Fruit fly (Drosophila melanogaster) whole organism, embryonic: ENCODE measurements around the gene Mst89B.
A peak's percentile ranks its signal among the peaks of the same experiment; 100 is the strongest.

Experiments used
- ATbp ChIP-seq: fragments of 200-800 bp; sonication (Bioruptor generic); optimal IDR thresholded peaks from 2 replicates; lab custom pipeline; 2017; ENCODE audit warnings: missing biosample characterization, mild to moderate bottlenecking, missing genetic modification characterization, missing genetic modification reagents
- Asciz ChIP-seq: fragments of 200-800 bp; sonication (Bioruptor generic); optimal IDR thresholded peaks from 2 replicates; lab custom pipeline; 2017; ENCODE audit warnings: missing biosample characterization, mild to moderate bottlenecking, missing genetic modification characterization, missing genetic modification reagents
- CG10654 ChIP-seq: fragments of 200-800 bp; sonication (Bioruptor generic); optimal IDR thresholded peaks from 2 replicates; lab custom pipeline; 2016; ENCODE audit warnings: missing biosample characterization, missing genetic modification characterization
- CG11560 ChIP-seq: fragments of 200-800 bp; sonication (Bioruptor generic); IDR thresholded peaks from 3 replicates; pipeline ENCODE4 v1.3.6; 2022; ENCODE audit warnings: missing biosample characterization, missing genetic modification characterization
- CG11723 ChIP-seq: fragments of 200-800 bp; sonication (Bioruptor generic); optimal IDR thresholded peaks from 2 replicates; lab custom pipeline; 2017; ENCODE audit warnings: missing biosample characterization, mild to moderate bottlenecking, missing genetic modification characterization
- CG13296 ChIP-seq: fragments of 200-800 bp; sonication (Bioruptor generic); optimal IDR thresholded peaks from 3 replicates; lab custom pipeline; 2018; ENCODE audit warnings: missing biosample characterization, mild to moderate bottlenecking, missing genetic modification characterization
- CG14441 ChIP-seq: fragments of 200-800 bp; sonication (Bioruptor generic); IDR thresholded peaks from 2 replicates; pipeline ENCODE4 v1.3.6; 2022; ENCODE audit warnings: missing biosample characterization, missing genetic modification characterization
- CG17829 ChIP-seq: fragments of 200-800 bp; optimal IDR thresholded peaks from 2 replicates; lab custom pipeline; 2019; ENCODE audit warnings: missing biosample characterization, mild to moderate bottlenecking, missing genetic modification characterization, moderate library complexity
- CG17912 ChIP-seq: fragments of 200-800 bp; sonication (Bioruptor generic); optimal IDR thresholded peaks from 2 replicates; lab custom pipeline; 2018; ENCODE audit warnings: missing biosample characterization, mild to moderate bottlenecking, missing genetic modification characterization
- CG18262 ChIP-seq: fragments of 200-800 bp; optimal IDR thresholded peaks from 3 replicates; lab custom pipeline; 2019; ENCODE audit warnings: missing biosample characterization, mild to moderate bottlenecking, missing genetic modification characterization, moderate library complexity
- CG2129 ChIP-seq: fragments of 200-800 bp; sonication (Bioruptor generic); IDR thresholded peaks from 2 replicates; pipeline ENCODE4 v1.3.6; 2022; ENCODE audit warnings: missing biosample characterization, missing genetic modification characterization; ENCODE audit not compliant: partially characterized antibody
- CG31388 ChIP-seq: fragments of 200-800 bp; sonication (Bioruptor generic); optimal IDR thresholded peaks from 2 replicates; lab custom pipeline; 2016; ENCODE audit warnings: missing biosample characterization, missing genetic modification characterization
- CG31441 ChIP-seq: fragments of 200-800 bp; sonication (Bioruptor generic); IDR thresholded peaks from 2 replicates; pipeline ENCODE4 v1.3.6; 2022; ENCODE audit warnings: missing biosample characterization, missing genetic modification characterization
- CG34224 ChIP-seq: fragments of 200-800 bp; sonication (Bioruptor generic); IDR thresholded peaks from 3 replicates; pipeline ENCODE4 v1.3.6; 2022; ENCODE audit warnings: missing biosample characterization, missing genetic modification characterization; ENCODE audit not compliant: partially characterized antibody
- CG34422 ChIP-seq: fragments of 200-800 bp; sonication (Bioruptor generic); IDR thresholded peaks from 3 replicates; pipeline ENCODE4 v1.3.6; 2022; ENCODE audit warnings: missing biosample characterization, missing genetic modification characterization
- CG3838 ChIP-seq: fragments of 200-800 bp; sonication (Bioruptor generic); optimal IDR thresholded peaks from 3 replicates; lab custom pipeline; 2016; ENCODE audit warnings: missing biosample characterization, missing genetic modification characterization
- CG43689 ChIP-seq: fragments of 200-800 bp; sonication (Bioruptor generic); IDR thresholded peaks from 2 replicates; pipeline ENCODE4 v1.3.6; 2022; ENCODE audit warnings: missing biosample characterization, missing genetic modification characterization
- CG4854 ChIP-seq: fragments of 200-800 bp; sonication (Bioruptor generic); optimal IDR thresholded peaks from 2 replicates; lab custom pipeline; 2016; ENCODE audit warnings: missing biosample characterization, missing genetic modification characterization, inconsistent platforms
- CG6813 ChIP-seq: fragments of 200-800 bp; sonication (Bioruptor generic); optimal IDR thresholded peaks from 2 replicates; lab custom pipeline; 2017; ENCODE audit warnings: missing biosample characterization, missing genetic modification characterization, mild to moderate bottlenecking, moderate library complexity, missing genetic modification reagents
- CG7963 ChIP-seq: fragments of 200-800 bp; sonication (Bioruptor generic); IDR thresholded peaks from 3 replicates; pipeline ENCODE4 v1.3.6; 2022; ENCODE audit warnings: missing biosample characterization, missing genetic modification characterization; ENCODE audit not compliant: partially characterized antibody
- CG8290 ChIP-seq, 3 experiments: fragments of 200-800 bp; sonication (Bioruptor generic); optimal IDR thresholded peaks; 2 replicates each; lab custom pipeline; 2016 to 2019; ENCODE audit warnings: missing biosample characterization in 3 of 3, missing genetic modification characterization in 3 of 3, mild to moderate bottlenecking in 2 of 3, moderate library complexity in 1 of 3
- CG8388 ChIP-seq: fragments of 200-800 bp; sonication (Bioruptor generic); optimal IDR thresholded peaks from 2 replicates; lab custom pipeline; 2019; ENCODE audit warnings: missing biosample characterization, mild to moderate bottlenecking, missing genetic modification characterization, moderate library complexity
- Dp ChIP-seq: fragments of 200-800 bp; sonication (Bioruptor generic); optimal IDR thresholded peaks from 2 replicates; lab custom pipeline; 2018; ENCODE audit warnings: missing biosample characterization, mild to moderate bottlenecking, missing genetic modification characterization, moderate library complexity
- Dref ChIP-seq: fragments of 200-800 bp; sonication (Bioruptor generic); IDR thresholded peaks from 2 replicates; pipeline ENCODE4 v1.3.6; 2022; ENCODE audit warnings: missing biosample characterization, missing genetic modification characterization
- HHEX ChIP-seq: fragments of 200-800 bp; sonication (Bioruptor generic); optimal IDR thresholded peaks from 3 replicates; lab custom pipeline; 2017; ENCODE audit warnings: missing biosample characterization, mild to moderate bottlenecking, missing genetic modification characterization, missing genetic modification reagents
- HLHmδ ChIP-seq: fragments of 200-800 bp; sonication (Bioruptor generic); optimal IDR thresholded peaks from 2 replicates; lab custom pipeline; 2018; ENCODE audit warnings: missing biosample characterization, mild to moderate bottlenecking, missing genetic modification characterization, moderate library complexity
- Hand ChIP-seq: fragments of 200-800 bp; sonication (Bioruptor generic); optimal IDR thresholded peaks from 2 replicates; lab custom pipeline; 2017; ENCODE audit warnings: mild to moderate bottlenecking, missing biosample characterization, missing genetic modification reagents, missing genetic modification characterization
- HmgZ ChIP-seq: fragments of 200-800 bp; sonication (Bioruptor generic); optimal IDR thresholded peaks from 2 replicates; lab custom pipeline; 2018; ENCODE audit warnings: missing biosample characterization, mild to moderate bottlenecking, missing genetic modification characterization
- Hmx ChIP-seq: fragments of 200-800 bp; sonication (Bioruptor generic); optimal IDR thresholded peaks from 2 replicates; lab custom pipeline; 2016; ENCODE audit warnings: missing biosample characterization, missing genetic modification characterization
- MTF-1 ChIP-seq: fragments of 200-800 bp; sonication (Bioruptor generic); optimal IDR thresholded peaks from 2 replicates; lab custom pipeline; 2018; ENCODE audit warnings: missing biosample characterization, mild to moderate bottlenecking, missing genetic modification characterization, borderline replicate concordance
- NC2α ChIP-seq: fragments of 200-800 bp; sonication (Bioruptor generic); optimal IDR thresholded peaks from 2 replicates; lab custom pipeline; 2016; ENCODE audit warnings: missing biosample characterization, missing genetic modification characterization
- Sry-β ChIP-seq: fragments of 200-800 bp; sonication (Bioruptor generic); optimal IDR thresholded peaks from 2 replicates; lab custom pipeline; 2018; ENCODE audit warnings: missing biosample characterization, mild to moderate bottlenecking, missing genetic modification characterization, moderate library complexity
- ara ChIP-seq: fragments of 200-800 bp; sonication (Bioruptor generic); IDR thresholded peaks from 2 replicates; pipeline ENCODE4 v1.3.6; 2022; ENCODE audit warnings: missing biosample characterization, missing genetic modification characterization
- ase ChIP-seq: fragments of 200-800 bp; sonication (Bioruptor generic); IDR thresholded peaks from 3 replicates; pipeline ENCODE4 v1.3.6; 2022; ENCODE audit warnings: missing biosample characterization, missing genetic modification characterization
- az2 ChIP-seq: fragments of 200-800 bp; sonication (Bioruptor generic); optimal IDR thresholded peaks from 3 replicates; lab custom pipeline; 2016; ENCODE audit warnings: missing biosample characterization, missing genetic modification characterization
- bbx ChIP-seq: fragments of 200-800 bp; sonication (Bioruptor generic); IDR thresholded peaks from 2 replicates; pipeline ENCODE4 v1.3.6; 2022; ENCODE audit warnings: missing biosample characterization, missing genetic modification characterization; ENCODE audit not compliant: partially characterized antibody
- ci ChIP-seq: fragments of 200-800 bp; sonication (Bioruptor generic); IDR thresholded peaks from 3 replicates; pipeline ENCODE4 v1.3.6; 2022; ENCODE audit warnings: missing biosample characterization, missing genetic modification characterization
- gcm2 ChIP-seq: fragments of 200-800 bp; sonication (Bioruptor generic); optimal IDR thresholded peaks from 2 replicates; lab custom pipeline; 2016; ENCODE audit warnings: missing biosample characterization, missing genetic modification characterization
- grau ChIP-seq: fragments of 200-800 bp; optimal IDR thresholded peaks from 3 replicates; lab custom pipeline; 2019; ENCODE audit warnings: missing biosample characterization, mild to moderate bottlenecking, missing genetic modification characterization, moderate library complexity
- hbn ChIP-seq: fragments of 200-800 bp; sonication (Bioruptor generic); IDR thresholded peaks from 2 replicates; pipeline ENCODE4 v1.3.6; 2022; ENCODE audit warnings: missing biosample characterization, missing genetic modification characterization; ENCODE audit not compliant: partially characterized antibody
- lola ChIP-seq, 3 experiments: fragments of >200 bp in 2 of 3; fragments of 200-800 bp in 1 of 3; sonication (Bioruptor generic) in 1 of 3; optimal IDR thresholded peaks; 2 replicates each; lab custom pipeline; 2017 to 2019; ENCODE audit warnings: missing biosample characterization in 3 of 3, missing genetic modification characterization in 3 of 3, mild to moderate bottlenecking in 1 of 3, moderate library complexity in 1 of 3
- rib ChIP-seq: fragments of 200-800 bp; sonication (Bioruptor generic); IDR thresholded peaks from 2 replicates; pipeline ENCODE4 v1.3.6; 2022; ENCODE audit warnings: missing biosample characterization, missing genetic modification characterization
- salm ChIP-seq: fragments of 200-800 bp; sonication (Bioruptor generic); optimal IDR thresholded peaks from 2 replicates; lab custom pipeline; 2018; ENCODE audit warnings: missing biosample characterization, mild to moderate bottlenecking, missing genetic modification characterization
- sisA ChIP-seq: fragments of 200-800 bp; sonication (Bioruptor generic); IDR thresholded peaks from 2 replicates; pipeline ENCODE4 v1.3.6; 2022; ENCODE audit warnings: missing biosample characterization, missing genetic modification characterization
- slou ChIP-seq: fragments of 200-800 bp; sonication (Bioruptor generic); optimal IDR thresholded peaks from 3 replicates; lab custom pipeline; 2016; ENCODE audit warnings: missing biosample characterization, missing genetic modification characterization
- trh ChIP-seq: fragments of 200-800 bp; sonication (Bioruptor generic); optimal IDR thresholded peaks from 2 replicates; lab custom pipeline; 2016; ENCODE audit warnings: missing biosample characterization, missing genetic modification characterization
- ttk ChIP-seq: fragments of 200-800 bp; sonication (Bioruptor generic); IDR thresholded peaks from 2 replicates; pipeline ENCODE4 v2.1.2; 2022; ENCODE audit warnings: missing biosample characterization, missing genetic modification characterization
- vvl ChIP-seq: fragments of 200-800 bp; sonication (Bioruptor generic); IDR thresholded peaks from 2 replicates; pipeline ENCODE4 v1.3.6; 2022; ENCODE audit warnings: missing biosample characterization, missing genetic modification characterization

The Mst89B gene

DNA sequence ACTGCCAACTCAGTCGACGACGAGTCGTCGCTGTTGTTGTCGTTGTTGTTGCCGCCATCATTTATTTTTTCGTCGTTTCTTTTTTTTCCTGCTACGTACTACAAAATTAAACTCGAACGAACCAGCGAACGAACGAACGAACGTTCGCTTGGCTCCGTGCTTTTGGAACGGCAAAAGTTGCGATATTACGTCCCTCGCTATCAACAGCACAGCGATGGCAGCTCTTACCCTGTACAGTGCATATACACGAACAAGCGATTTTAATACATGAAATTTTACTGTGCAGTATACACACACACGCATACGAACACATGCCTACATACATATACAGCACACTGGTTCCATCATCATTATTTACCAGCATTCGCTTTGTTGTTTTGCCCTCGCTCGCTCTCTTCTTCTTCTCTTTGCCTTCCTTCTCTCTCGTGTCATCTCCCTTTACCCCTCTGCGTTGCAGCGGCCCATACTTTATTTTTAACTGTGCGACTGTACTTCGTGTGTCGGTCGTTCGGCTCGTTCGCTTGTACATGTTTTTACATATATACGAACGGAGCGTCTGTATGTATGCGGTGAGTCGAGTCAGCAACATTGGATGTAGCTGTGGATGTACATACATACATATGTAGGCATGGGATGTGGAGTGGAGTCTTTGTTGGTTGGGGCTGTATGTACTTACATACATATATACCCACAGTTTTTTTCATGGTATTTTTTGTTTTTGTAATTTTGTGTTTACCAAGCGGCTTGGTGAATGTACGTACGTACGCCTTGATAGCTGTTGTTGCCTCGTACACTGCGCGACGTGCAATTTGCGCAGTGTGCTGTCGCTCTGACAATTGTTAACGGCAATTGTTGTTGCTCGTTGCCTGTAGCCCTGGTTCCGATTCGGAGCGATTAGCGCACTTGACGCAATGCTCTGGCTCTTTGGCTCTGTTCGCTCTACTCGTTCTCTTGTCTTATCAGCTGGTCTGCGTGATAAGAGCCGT, 16.7 kb upstream of the Mst89B start (continued):
- TF ChIP-seq ttk (no peak), salm (tag; lab: Kevin White, UChicago) (no peak), Hmx (GFP tag; lab: Kevin White, UChicago) (no peak), CG3838 (GFP tag; lab: Kevin White, UChicago) (peak; percentile 33), CG6813 (GFP tag; lab: Kevin White, UChicago) (peak; percentile 54), CG13296 (GFP tag; lab: Kevin White, UChicago) (peak; percentile 35), gcm2 (GFP tag; lab: Kevin White, UChicago) (peak; percentile 27), bbx (no peak), CG8388 (GFP tag; lab: Kevin White, UChicago) (no peak), slou (no peak), CG10654 (GFP tag; lab: Kevin White, UChicago) (no peak), ase (GFP tag; lab: Robert Waterston, UW) (no peak), CG7963 (GFP tag; lab: Robert Waterston, UW) (no peak), HLHmδ (peak; percentile 47), CG31388 (GFP tag; lab: Kevin White, UChicago) (no peak), HHEX (no peak), CG18262 (tag; lab: Kevin White, UChicago) (peak; percentile 3), CG31441 (GFP tag; lab: Robert Waterston, UW) (no peak), CG17912 (GFP tag; lab: Kevin White, UChicago) (peak; percentile 73), Hand (GFP tag; lab: Kevin White, UChicago) (peak; percentile 55), CG11723 (peak; percentile 29), Dref (GFP tag; lab: Robert Waterston, UW) (no peak), CG34422 (GFP tag; lab: Robert Waterston, UW) (no peak), CG2129 (GFP tag; lab: Robert Waterston, UW) (no peak), HmgZ (tag; lab: Kevin White, UChicago) (peak; percentile 74), rib (GFP tag; lab: Robert Waterston, UW) (no peak), CG4854 (no peak), sisA (GFP tag; lab: Robert Waterston, UW) (no peak), hbn (no peak), ara (GFP tag; lab: Robert Waterston, UW) (no peak), lola (GFP tag; optimal IDR thresholded peaks at IDR 0.05; lab: Kevin White, UChicago) (no peak), CG11560 (no peak), grau (peak; percentile 71), vvl (GFP tag; lab: Robert Waterston, UW) (no peak), CG34224 (GFP tag; lab: Robert Waterston, UW) (no peak), MTF-1 (GFP tag; lab: Kevin White, UChicago) (peak; percentile 5), az2 (no peak), ATbp (GFP tag; lab: Kevin White, UChicago) (peak; percentile 34), ci (no peak), NC2α (GFP tag; lab: Kevin White, UChicago) (no peak), CG17829 (tag; lab: Kevin White, UChicago) (peak; percentile 52), CG8290 (GFP tag; optimal IDR thresholded peaks at IDR 0.05; lab: Kevin White, UChicago) (no peak), CG8290 (tag; optimal IDR thresholded peaks at IDR 0.05; lab: Kevin White, UChicago) (peak in 1 of 2 experiments; percentile 87), trh (GFP tag; lab: Kevin White, UChicago) (no peak), CG14441 (GFP tag; lab: Robert Waterston, UW) (no peak), CG43689 (GFP tag; lab: Robert Waterston, UW) (no peak), Sry-β (peak; percentile 63), Dp (GFP tag; lab: Kevin White, UChicago) (no peak), Asciz (GFP tag; lab: Kevin White, UChicago) (peak; percentile 20)
